Worm (Caenorhabditis elegans) whole organism, L3 larva: Measurements from ENCODE around the gene pab-2.

ENCODE experiments used
- R02D3.7 ChIP-seq: fragments of 150-350 bp; optimal IDR thresholded peaks from 2 replicates; lab custom pipeline; 2014; ENCODE audit warnings: missing biosample characterization, missing genetic modification characterization
- ZK546.5 ChIP-seq: sonication (generic microtip); optimal IDR thresholded peaks from 2 replicates; lab custom pipeline; 2017; ENCODE audit warnings: missing biosample characterization, missing genetic modification characterization
- aly-2 ChIP-seq: fragments of 150-350 bp; optimal IDR thresholded peaks from 2 replicates; lab custom pipeline; 2014; ENCODE audit warnings: missing biosample characterization, missing genetic modification characterization
- ama-1 ChIP-seq: fragments of 150-350 bp; optimal IDR thresholded peaks from 2 replicates; lab custom pipeline; 2018
- ceh-16 ChIP-seq: sonication (generic microtip); optimal IDR thresholded peaks from 2 replicates; lab custom pipeline; 2017; ENCODE audit warnings: missing biosample characterization, missing genetic modification characterization
- ceh-28 ChIP-seq: fragments of 150-350 bp; optimal IDR thresholded peaks from 2 replicates; lab custom pipeline; 2014; ENCODE audit warnings: missing biosample characterization, missing genetic modification reagents, missing genetic modification characterization
- ceh-82 ChIP-seq: fragments of 150-350 bp; optimal IDR thresholded peaks from 2 replicates; lab custom pipeline; 2014; ENCODE audit warnings: missing biosample characterization, missing genetic modification characterization
- ceh-9 ChIP-seq: sonication (generic microtip); optimal IDR thresholded peaks from 2 replicates; lab custom pipeline; 2018; ENCODE audit warnings: missing biosample characterization, missing genetic modification characterization
- daf-12 ChIP-seq: fragments of 150-350 bp; optimal IDR thresholded peaks from 2 replicates; lab custom pipeline; 2014; ENCODE audit warnings: missing biosample characterization, missing genetic modification reagents, missing genetic modification characterization
- egl-27 ChIP-seq: sonication (generic microtip); optimal IDR thresholded peaks from 4 replicates; lab custom pipeline; 2017; ENCODE audit warnings: missing biosample characterization, missing genetic modification reagents, missing genetic modification characterization
- egl-5 ChIP-seq: fragments of 150-350 bp; optimal IDR thresholded peaks from 2 replicates; lab custom pipeline; 2017; ENCODE audit warnings: missing biosample characterization, missing genetic modification reagents, missing genetic modification characterization, inconsistent platforms
- elt-1 ChIP-seq: fragments of 150-350 bp; optimal IDR thresholded peaks from 2 replicates; lab custom pipeline; 2014; ENCODE audit warnings: missing biosample characterization, missing genetic modification characterization
- elt-2 ChIP-seq: sonication (generic microtip); optimal IDR thresholded peaks from 2 replicates; lab custom pipeline; 2016; ENCODE audit warnings: missing genetic modification reagents, mild to moderate bottlenecking, missing genetic modification characterization, missing compliant biosample characterization
- elt-3 ChIP-seq, 3 experiments: fragments of 150-350 bp in 1 of 3; sonication (generic microtip) in 2 of 3; optimal IDR thresholded peaks; 2 replicates in 2 of 3; 4 replicates in 1 of 3; lab custom pipeline; 2014 to 2017; ENCODE audit warnings: missing biosample characterization in 3 of 3, missing genetic modification characterization in 3 of 3
- eor-1 ChIP-seq, 2 experiments: fragments of 150-350 bp; optimal IDR thresholded peaks; 2 replicates each; lab custom pipeline; 2014 to 2018; ENCODE audit warnings: missing biosample characterization in 2 of 2, missing genetic modification characterization in 2 of 2
- fkh-10 ChIP-seq: sonication (generic microtip); optimal IDR thresholded peaks from 2 replicates; lab custom pipeline; 2017; ENCODE audit warnings: missing biosample characterization, missing genetic modification reagents, missing genetic modification characterization
- fkh-2 ChIP-seq: fragments of 150-350 bp; optimal IDR thresholded peaks from 2 replicates; lab custom pipeline; 2014; ENCODE audit warnings: missing biosample characterization, missing genetic modification reagents, missing genetic modification characterization
- fos-1 ChIP-seq: fragments of 150-350 bp; optimal IDR thresholded peaks from 2 replicates; lab custom pipeline; 2014; ENCODE audit warnings: missing biosample characterization, missing genetic modification characterization
- hmg-11 ChIP-seq: sonication (generic microtip); optimal IDR thresholded peaks from 2 replicates; lab custom pipeline; 2016; ENCODE audit warnings: missing genetic modification characterization, missing compliant biosample characterization
- jun-1 ChIP-seq: fragments of 150-350 bp; optimal IDR thresholded peaks from 2 replicates; lab custom pipeline; 2014; ENCODE audit warnings: missing biosample characterization, missing genetic modification reagents, missing genetic modification characterization
- lin-15B ChIP-seq: fragments of 150-350 bp; optimal IDR thresholded peaks from 2 replicates; lab custom pipeline; 2014; ENCODE audit warnings: missing biosample characterization, missing genetic modification characterization
- lin-39 ChIP-seq: fragments of 150-350 bp; optimal IDR thresholded peaks from 2 replicates; lab custom pipeline; 2018; ENCODE audit warnings: missing biosample characterization, missing genetic modification reagents, missing genetic modification characterization
- lsy-12 ChIP-seq: sonication (generic microtip); optimal IDR thresholded peaks from 2 replicates; lab custom pipeline; 2016; ENCODE audit warnings: mild to moderate bottlenecking, missing genetic modification characterization, missing compliant biosample characterization
- mdl-1 ChIP-seq: fragments of 150-350 bp; optimal IDR thresholded peaks from 2 replicates; lab custom pipeline; 2014; ENCODE audit warnings: missing biosample characterization, missing genetic modification characterization
- mml-1 ChIP-seq: fragments of 150-350 bp; sonication (generic microtip); optimal IDR thresholded peaks from 3 replicates; lab custom pipeline; 2014; ENCODE audit warnings: missing biosample characterization, missing genetic modification characterization
- nfya-1 ChIP-seq: sonication (generic microtip); optimal IDR thresholded peaks from 2 replicates; lab custom pipeline; 2017; ENCODE audit warnings: missing genetic modification characterization, mild to moderate bottlenecking, missing compliant biosample characterization, antibody characterized with exemption, moderate library complexity; ENCODE audit not compliant: insufficient read depth
- nhr-11 ChIP-seq: fragments of 150-350 bp; optimal IDR thresholded peaks from 2 replicates; lab custom pipeline; 2014; ENCODE audit warnings: missing biosample characterization, missing genetic modification characterization
- nhr-12 ChIP-seq: fragments of 150-350 bp; optimal IDR thresholded peaks from 2 replicates; lab custom pipeline; 2014; ENCODE audit warnings: missing biosample characterization, missing genetic modification characterization
- nhr-23 ChIP-seq: fragments of 150-350 bp; optimal IDR thresholded peaks from 2 replicates; lab custom pipeline; 2014; ENCODE audit warnings: missing biosample characterization, missing genetic modification reagents, missing genetic modification characterization
- nhr-237 ChIP-seq: fragments of 150-350 bp; optimal IDR thresholded peaks from 2 replicates; lab custom pipeline; 2014; ENCODE audit warnings: missing biosample characterization, missing genetic modification characterization
- nhr-25 ChIP-seq: sonication (generic microtip); optimal IDR thresholded peaks from 2 replicates; lab custom pipeline; 2017; ENCODE audit warnings: missing biosample characterization, missing genetic modification characterization
- nhr-28 ChIP-seq: fragments of 150-350 bp; optimal IDR thresholded peaks from 2 replicates; lab custom pipeline; 2014; ENCODE audit warnings: missing biosample characterization, missing genetic modification characterization
- nhr-43 ChIP-seq: sonication (generic microtip); optimal IDR thresholded peaks from 2 replicates; lab custom pipeline; 2016; ENCODE audit warnings: mild to moderate bottlenecking, missing genetic modification characterization, missing compliant biosample characterization; ENCODE audit not compliant: poor library complexity, severe bottlenecking
- nhr-67 ChIP-seq: fragments of 150-350 bp; optimal IDR thresholded peaks from 2 replicates; lab custom pipeline; 2014; ENCODE audit warnings: missing biosample characterization, missing genetic modification characterization
- nhr-76 ChIP-seq: fragments of 150-350 bp; sonication (generic microtip); optimal IDR thresholded peaks from 5 replicates; lab custom pipeline; 2014; ENCODE audit warnings: missing biosample characterization, missing genetic modification characterization
- nhr-77 ChIP-seq: fragments of 150-350 bp; optimal IDR thresholded peaks from 2 replicates; lab custom pipeline; 2014; ENCODE audit warnings: missing biosample characterization, missing genetic modification characterization
- pha-4 ChIP-seq: fragments of 150-350 bp; optimal IDR thresholded peaks from 2 replicates; lab custom pipeline; 2014; ENCODE audit warnings: missing biosample characterization, missing genetic modification reagents, missing genetic modification characterization
- pqm-1 ChIP-seq: fragments of 150-350 bp; optimal IDR thresholded peaks from 2 replicates; lab custom pipeline; 2017; ENCODE audit warnings: missing biosample characterization, missing genetic modification characterization, inconsistent platforms
- sea-2 ChIP-seq: fragments of 150-350 bp; sonication (generic microtip); optimal IDR thresholded peaks from 4 replicates; lab custom pipeline; 2014; ENCODE audit warnings: missing biosample characterization, missing genetic modification reagents, missing genetic modification characterization
- skn-1 ChIP-seq: fragments of 150-350 bp; optimal IDR thresholded peaks from 2 replicates; lab custom pipeline; 2014; ENCODE audit warnings: missing biosample characterization, missing genetic modification characterization
- snpc-4 ChIP-seq: fragments of 150-350 bp; optimal IDR thresholded peaks from 2 replicates; lab custom pipeline; 2014; ENCODE audit warnings: missing biosample characterization, missing genetic modification characterization
- tbx-2 ChIP-seq: sonication (generic microtip); optimal IDR thresholded peaks from 2 replicates; lab custom pipeline; 2016; ENCODE audit warnings: mild to moderate bottlenecking, missing genetic modification characterization, missing compliant biosample characterization
- unc-39 ChIP-seq: sonication (generic microtip); optimal IDR thresholded peaks from 4 replicates; lab custom pipeline; 2017; ENCODE audit warnings: missing biosample characterization, missing genetic modification characterization
- unc-62 ChIP-seq: fragments of 150-350 bp; sonication (generic microtip); optimal IDR thresholded peaks from 4 replicates; lab custom pipeline; 2014; ENCODE audit warnings: missing biosample characterization, missing genetic modification reagents, missing genetic modification characterization
- zag-1 ChIP-seq: fragments of 150-350 bp; optimal IDR thresholded peaks from 2 replicates; lab custom pipeline; 2014; ENCODE audit warnings: missing biosample characterization, missing genetic modification characterization
- ztf-11 ChIP-seq: fragments of 150-350 bp; optimal IDR thresholded peaks from 2 replicates; lab custom pipeline; 2014; ENCODE audit warnings: missing biosample characterization, missing genetic modification characterization
- ztf-4 ChIP-seq: fragments of 150-350 bp; optimal IDR thresholded peaks from 2 replicates; lab custom pipeline; 2014; ENCODE audit warnings: missing biosample characterization, missing genetic modification characterization

Gene pab-2

ce11 chrX:13525094-13525493, 2.1 kb downstream of the pab-2 start:
- no peak for TF ChIP-seq lsy-12
- TF ChIP-seq ama-1 (lab: Kevin White, UChicago) = no peak
- no peak for TF ChIP-seq nhr-77

DNA sequence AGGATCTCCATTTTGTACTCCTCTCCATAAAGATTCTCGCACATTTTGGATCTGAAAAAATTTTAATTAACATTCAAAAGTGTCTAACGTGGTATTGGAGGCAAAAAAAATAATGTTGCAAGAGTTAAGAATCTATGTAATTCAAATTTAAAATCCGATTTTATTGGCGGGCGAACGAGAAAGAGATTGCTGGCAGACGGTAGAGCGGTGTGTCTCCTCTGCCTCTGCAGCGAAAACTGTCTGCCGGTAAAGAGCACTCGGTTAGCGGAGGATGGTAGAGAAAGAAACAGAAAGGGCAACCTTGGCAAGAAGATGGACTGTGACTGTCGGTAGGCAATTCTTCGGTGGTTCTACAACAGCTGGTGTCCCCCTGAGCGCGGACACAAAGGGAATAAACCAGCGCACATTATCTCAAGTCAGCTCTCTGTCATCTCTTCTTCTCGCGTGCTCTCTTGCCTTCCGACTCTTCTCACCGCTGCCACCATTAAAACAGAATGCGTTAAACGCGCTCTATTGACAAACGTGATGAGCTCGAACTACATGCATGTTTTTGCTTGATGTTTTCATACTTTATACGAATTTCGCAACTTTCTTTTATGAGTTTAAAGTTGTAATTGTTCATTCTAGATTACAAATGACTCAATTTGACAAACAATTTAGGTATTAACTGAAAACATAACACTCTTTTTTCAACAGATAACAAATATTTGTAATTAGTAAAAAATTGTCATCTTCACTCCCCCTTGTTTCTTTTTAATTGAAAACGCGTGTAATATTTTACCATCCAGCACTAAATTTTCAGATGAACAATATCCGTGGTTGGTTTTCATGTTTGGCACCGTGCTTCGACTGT, 8.1 kb downstream of the pab-2 start, which contains the start of the genes cdk-4 and F18H3.1:
cdk-4 (minus strand) TSS at position 51 of the 853 bp plus-strand sequence.
F18H3.1 (plus strand) TSS at position 803 of the 853 bp plus-strand sequence.
- TF ChIP-seq ama-1 (lab: Kevin White, UChicago) (no peak), ceh-9 (tag; lab: Kevin White, UChicago) (no peak), elt-3 (tag; optimal IDR thresholded peaks at IDR 0.05; lab: Kevin White, UChicago) (no peak), elt-2 (tag; lab: Kevin White, UChicago) (peak; percentile 40), eor-1 (tag; optimal IDR thresholded peaks at IDR 0.05; lab: Kevin White, UChicago) (no peak), nhr-25 (tag; lab: Kevin White, UChicago) (peak; percentile 72), ceh-28 (no peak), hmg-11 (tag; lab: Kevin White, UChicago) (no peak), nhr-11 (tag; lab: Kevin White, UChicago) (no peak), R02D3.7 (tag; lab: Kevin White, UChicago) (no peak), nhr-12 (tag; lab: Kevin White, UChicago) (no peak), pha-4 (tag; lab: Kevin White, UChicago) (peak; percentile 14), tbx-2 (tag; lab: Kevin White, UChicago) (no peak), fkh-2 (tag; lab: Kevin White, UChicago) (no peak), unc-62 (no peak), pqm-1 (tag; lab: Kevin White, UChicago) (no peak), mdl-1 (tag; lab: Kevin White, UChicago) (no peak), mml-1 (tag; lab: Kevin White, UChicago) (no peak), nhr-67 (no peak), lin-39 (tag; lab: Kevin White, UChicago) (peak; percentile 85), ZK546.5 (tag; lab: Kevin White, UChicago) (no peak), nhr-28 (tag; lab: Kevin White, UChicago) (no peak), nhr-237 (no peak), fkh-10 (GFP tag; lab: Kevin White, UChicago) (no peak), elt-1 (tag; lab: Kevin White, UChicago) (peak; percentile 20), ztf-11 (tag; lab: Kevin White, UChicago) (no peak), nhr-76 (no peak), nhr-23 (tag; lab: Kevin White, UChicago) (no peak), zag-1 (no peak), egl-5 (tag; lab: Kevin White, UChicago) (no peak), daf-12 (tag; lab: Kevin White, UChicago) (no peak), ceh-82 (tag; lab: Kevin White, UChicago) (no peak), fos-1 (no peak), skn-1 (tag; lab: Kevin White, UChicago) (peak; percentile 32), jun-1 (tag; lab: Kevin White, UChicago) (no peak), snpc-4 (tag; lab: Kevin White, UChicago) (no peak), unc-39 (tag; lab: Kevin White, UChicago) (no peak), nfya-1 (tag; lab: Kevin White, UChicago) (peak; percentile 52), aly-2 (tag; lab: Kevin White, UChicago) (no peak), nhr-43 (tag; lab: Kevin White, UChicago) (no peak), sea-2 (GFP tag; lab: Kevin White, UChicago) (no peak), ztf-4 (tag; lab: Kevin White, UChicago) (no peak), egl-27 (tag; lab: Kevin White, UChicago) (no peak), lin-15B (peak; percentile 64), lsy-12 (no peak), ceh-16 (tag; lab: Kevin White, UChicago) (no peak), nhr-77 (no peak)
